Fruit fly (Drosophila melanogaster) whole organism, prepupa: ENCODE data around the gene Ask1.
A peak's percentile ranks its signal among the peaks of the same experiment; 100 is the strongest.

Experiments used
- CG6808 ChIP-seq: fragments of 200-800 bp; sonication (Bioruptor generic); optimal IDR thresholded peaks from 3 replicates; lab custom pipeline; 2017; ENCODE audit warnings: missing biosample characterization, missing genetic modification characterization, mild to moderate bottlenecking, moderate library complexity, missing genetic modification reagents
- Hr4 ChIP-seq: fragments of 200-800 bp; sonication (Bioruptor generic); optimal IDR thresholded peaks from 3 replicates; lab custom pipeline; 2016; ENCODE audit warnings: missing biosample characterization, missing genetic modification characterization
- eg ChIP-seq: fragments of 200-800 bp; sonication (Bioruptor generic); IDR thresholded peaks from 3 replicates; pipeline ENCODE4 v1.3.6; 2022; ENCODE audit warnings: missing biosample characterization, missing genetic modification characterization
- lz ChIP-seq: fragments of 200-800 bp; sonication (Bioruptor generic); optimal IDR thresholded peaks from 3 replicates; lab custom pipeline; 2016; ENCODE audit warnings: missing biosample characterization, missing genetic modification characterization

DNA sequence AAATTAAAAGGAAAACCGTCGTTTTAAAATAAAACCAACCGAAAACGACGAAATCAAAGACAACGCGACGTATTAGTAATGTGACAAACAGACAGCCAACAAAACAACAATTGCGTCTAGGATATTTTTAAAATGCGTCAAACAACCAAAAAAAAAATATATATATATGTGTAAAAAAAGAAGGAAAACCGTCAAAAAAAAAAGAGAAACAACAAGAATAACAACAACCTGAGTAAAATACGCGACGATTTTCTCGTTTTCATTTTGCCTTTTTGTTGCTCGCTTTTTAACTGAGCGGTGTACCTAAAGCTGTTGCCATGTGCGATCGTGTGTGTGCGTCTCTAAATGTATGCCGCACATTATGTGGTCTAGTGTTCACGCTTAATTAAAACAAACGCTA lies 46.0 kb upstream of the Ask1 start:
- no peak for TF ChIP-seq lz (GFP tag; lab: Kevin White, UChicago)
- TF ChIP-seq CG6808 (GFP tag; lab: Kevin White, UChicago): no peak
- TF ChIP-seq eg: peak; percentile 86
- peak; percentile 7 for TF ChIP-seq Hr4 (GFP tag; lab: Kevin White, UChicago)
